Worm (Caenorhabditis elegans): ENCODE results near the gene fbxb-5.

fbxb-5 gene

DNA sequence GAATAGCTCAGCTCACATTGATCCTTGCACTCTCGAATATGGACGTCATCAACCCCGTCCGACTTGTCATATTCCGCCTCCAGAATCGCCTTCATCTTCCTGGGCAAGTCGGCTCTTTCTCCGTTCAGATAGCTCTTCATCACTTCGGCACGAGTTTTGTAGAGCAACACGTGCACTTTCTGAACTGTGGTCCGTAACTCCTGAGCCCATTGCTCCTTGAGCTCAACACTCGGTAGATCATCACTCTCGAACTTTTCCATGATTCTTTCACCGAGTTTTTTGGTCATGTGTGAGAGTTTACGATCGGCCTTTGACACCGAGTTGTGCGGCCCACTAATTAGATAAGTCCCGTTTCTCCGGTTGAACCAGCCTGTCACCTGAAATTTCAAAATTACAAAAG, 12.9 kb upstream of the fbxb-5 start:
- TF ChIP-seq lin-15B (tag; optimal IDR thresholded peaks at IDR 0.05), result no peak
- no peak for TF ChIP-seq egl-27 (tag; optimal IDR thresholded peaks at IDR 0.05)
- no peak for TF ChIP-seq zip-4 (GFP tag; optimal IDR thresholded peaks at IDR 0.05)
- TF ChIP-seq ces-1 (GFP tag; optimal IDR thresholded peaks at IDR 0.05), result no peak

ce11 chrII:1731932-1732331, 9.6 kb upstream of the fbxb-5 start, which contains the start of gene ceh-82:
Gene ceh-82, plus strand, starts transcription at chrII:1732232.
- no peak for TF ChIP-seq ceh-63 (GFP tag; optimal IDR thresholded peaks at IDR 0.05)
- TF ChIP-seq blmp-1 (tag; optimal IDR thresholded peaks at IDR 0.05), result no peak
- no peak for TF ChIP-seq hpl-2 (GFP tag; optimal IDR thresholded peaks at IDR 0.05)
- no peak for TF ChIP-seq dsc-1 (tag; optimal IDR thresholded peaks at IDR 0.05)
- no peak for TF ChIP-seq zag-1 (tag; optimal IDR thresholded peaks at IDR 0.05)
- no peak for TF ChIP-seq alr-1 (tag; optimal IDR thresholded peaks at IDR 0.05; ENCODE audit: borderline replicate concordance)
- TF ChIP-seq nhr-85 (tag), result no peak
- TF ChIP-seq egl-13 (tag; optimal IDR thresholded peaks at IDR 0.05), result no peak
- TF ChIP-seq unc-130 (tag; optimal IDR thresholded peaks at IDR 0.05), result no peak
- TF ChIP-seq fkh-8 (tag; optimal IDR thresholded peaks at IDR 0.05), result no peak
- no peak for TF ChIP-seq C04F5.9 (tag; optimal IDR thresholded peaks at IDR 0.05)
- no peak for TF ChIP-seq lir-3 (tag; optimal IDR thresholded peaks at IDR 0.05; ENCODE audit: poor library complexity)
- no peak for TF ChIP-seq ceh-82 (tag; optimal IDR thresholded peaks at IDR 0.05)
- no peak for TF ChIP-seq nhr-237 (tag; optimal IDR thresholded peaks at IDR 0.05)
- no peak for TF ChIP-seq fos-1 (tag; optimal IDR thresholded peaks at IDR 0.05)
- no peak for TF ChIP-seq aly-2 (tag; optimal IDR thresholded peaks at IDR 0.05)
- TF ChIP-seq unc-30 (tag; optimal IDR thresholded peaks at IDR 0.05), result no peak
- TF ChIP-seq ceh-90 (tag; optimal IDR thresholded peaks at IDR 0.05), result no peak
- TF ChIP-seq unc-86 (tag; optimal IDR thresholded peaks at IDR 0.05), result no peak
- no peak for TF ChIP-seq irx-1 (tag; optimal IDR thresholded peaks at IDR 0.05)

DNA sequence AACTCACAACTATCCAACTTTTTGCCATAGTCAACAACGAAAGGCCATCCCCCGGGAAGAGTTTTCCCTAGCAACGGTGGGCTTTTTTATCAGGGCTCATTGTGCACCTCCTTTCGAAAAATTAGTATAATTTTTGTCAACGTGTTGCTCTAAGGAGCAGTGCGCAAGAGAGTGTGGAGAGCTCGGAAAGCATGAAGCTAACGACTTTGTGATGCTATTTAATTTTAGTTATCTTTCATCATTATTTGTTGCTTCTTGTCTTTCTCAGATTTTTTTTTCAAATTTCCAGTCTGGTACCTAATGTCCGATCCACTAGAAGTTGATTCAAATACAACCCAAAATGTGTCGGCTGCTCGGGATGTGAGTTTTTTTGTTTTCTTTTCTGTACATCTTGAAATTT, 7.8 kb upstream of the fbxb-5 start, which contains the start of gene ceh-81:
TSS of gene ceh-81 (plus strand) at position 301 of the 400 bp plus-strand sequence.
- no peak for TF ChIP-seq lin-13 (GFP tag; optimal IDR thresholded peaks at IDR 0.05)
- TF ChIP-seq Y116A8C.19 (tag; optimal IDR thresholded peaks at IDR 0.05; ENCODE audit: borderline replicate concordance), result no peak
- no peak for TF ChIP-seq nhr-90 (tag; optimal IDR thresholded peaks at IDR 0.05; ENCODE audit: poor library complexity)
- no peak for TF ChIP-seq nhr-47 (tag; optimal IDR thresholded peaks at IDR 0.05)
- no peak for TF ChIP-seq C04F5.9 (tag; optimal IDR thresholded peaks at IDR 0.05)
- TF ChIP-seq ceh-63 (GFP tag; optimal IDR thresholded peaks at IDR 0.05), result no peak
- no peak for TF ChIP-seq nhr-19 (GFP tag; conservative IDR thresholded peaks at IDR 0.05)
- TF ChIP-seq irx-1 (tag; optimal IDR thresholded peaks at IDR 0.05), result no peak
- no peak for TF ChIP-seq grh-1 (GFP tag; IDR thresholded peaks at IDR 0.05)
- TF ChIP-seq lin-39 (tag; optimal IDR thresholded peaks at IDR 0.05), result no peak
- TF ChIP-seq ztf-11 (tag; optimal IDR thresholded peaks at IDR 0.05), result no peak
- no peak for TF ChIP-seq hlh-17 (GFP tag; optimal IDR thresholded peaks at IDR 0.05; ENCODE audit: borderline replicate concordance)

- TF ChIP-seq elt-2 (tag; optimal IDR thresholded peaks at IDR 0.05), result peak; percentile 86
- TF ChIP-seq lin-35 (GFP tag; optimal IDR thresholded peaks at IDR 0.05), result peak in 1 of 2 experiments; percentile 28
- no peak for TF ChIP-seq nhr-11 (tag; optimal IDR thresholded peaks at IDR 0.05)
- peak; percentile 26 for TF ChIP-seq pqm-1 (tag; optimal IDR thresholded peaks at IDR 0.05)
- no peak for TF ChIP-seq ztf-4 (tag; optimal IDR thresholded peaks at IDR 0.05)
These were observed 6.0 kb upstream of the fbxb-5 start, which contains the start of gene btb-9 for ce11 chrII:1728253-1728652. Gene btb-9, plus strand, starts transcription at chrII:1728506.

Measured in whole organism, L1 larva.